Worm (Caenorhabditis elegans) whole organism, late embryonic: ENCODE data around the gene lin-33.
A peak's percentile ranks its signal among the peaks of the same experiment; 100 is the strongest.

Source experiments
- nfya-1 ChIP-seq: sonication (generic microtip); optimal IDR thresholded peaks from 2 replicates; lab custom pipeline; 2017; ENCODE audit warnings: missing genetic modification characterization, mild to moderate bottlenecking, missing compliant biosample characterization, antibody characterized with exemption, moderate library complexity
- tbx-7 ChIP-seq: sonication (generic microtip); optimal IDR thresholded peaks from 2 replicates; lab custom pipeline; 2016; ENCODE audit warnings: missing genotype, missing genetic modification characterization, missing compliant biosample characterization

DNA sequence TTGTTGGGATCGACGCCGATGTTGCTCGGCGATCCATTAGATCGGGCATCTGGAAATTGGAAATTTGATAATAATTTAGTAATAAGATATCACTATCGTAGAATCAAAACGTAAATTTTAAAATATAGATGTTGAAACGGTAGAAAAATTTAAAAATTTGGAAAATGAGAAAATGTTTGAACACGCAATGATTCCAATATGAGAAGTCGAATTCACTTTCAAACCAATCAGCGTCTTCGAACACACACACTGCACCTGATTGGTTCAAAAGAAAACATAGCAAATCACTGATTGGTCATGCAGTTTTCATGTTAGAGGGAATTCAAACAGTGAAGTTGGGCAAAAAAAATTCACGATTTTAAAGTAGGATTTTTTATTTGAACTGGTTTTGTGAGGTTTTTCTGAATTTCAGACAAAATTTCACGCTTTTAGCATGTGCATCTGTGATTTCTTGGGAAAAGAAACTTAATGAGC is 27.1 kb upstream of the lin-33 start, which contains the start of gene H04M03.12:
- TF ChIP-seq nfya-1 (tag; lab: Kevin White, UChicago) = peak; percentile 53
- TF ChIP-seq tbx-7 = no peak
